Fruit fly (Drosophila melanogaster) whole organism, wandering third instar larva: ENCODE results near the gene kmr.

Experiments
- CG9705 ChIP-seq: fragments of 200-800 bp; sonication (Bioruptor generic); optimal IDR thresholded peaks from 2 replicates; lab custom pipeline; 2018; ENCODE audit warnings: missing biosample characterization, mild to moderate bottlenecking, missing genetic modification characterization
- Dfd ChIP-seq: fragments of >200 bp; optimal IDR thresholded peaks from 2 replicates; lab custom pipeline; 2017; ENCODE audit warnings: missing biosample characterization, missing genetic modification characterization
- Myc ChIP-seq: fragments of >200 bp; optimal IDR thresholded peaks from 2 replicates; lab custom pipeline; 2017
- dsf ChIP-seq: sonication (Bioruptor generic); optimal IDR thresholded peaks from 2 replicates; lab custom pipeline; 2016; ENCODE audit warnings: missing biosample characterization, missing genetic modification characterization, borderline replicate concordance
- fru ChIP-seq: fragments of 200-800 bp; sonication (Bioruptor generic); optimal IDR thresholded peaks from 3 replicates; lab custom pipeline; 2016; ENCODE audit warnings: missing biosample characterization, mild to moderate bottlenecking, missing genetic modification characterization
- jim ChIP-seq: fragments of 175-275, 200-325 bp; sonication (Bioruptor generic); optimal IDR thresholded peaks from 2 replicates; lab custom pipeline; 2016; ENCODE audit warnings: missing biosample characterization, mild to moderate bottlenecking, missing genetic modification characterization

DNA sequence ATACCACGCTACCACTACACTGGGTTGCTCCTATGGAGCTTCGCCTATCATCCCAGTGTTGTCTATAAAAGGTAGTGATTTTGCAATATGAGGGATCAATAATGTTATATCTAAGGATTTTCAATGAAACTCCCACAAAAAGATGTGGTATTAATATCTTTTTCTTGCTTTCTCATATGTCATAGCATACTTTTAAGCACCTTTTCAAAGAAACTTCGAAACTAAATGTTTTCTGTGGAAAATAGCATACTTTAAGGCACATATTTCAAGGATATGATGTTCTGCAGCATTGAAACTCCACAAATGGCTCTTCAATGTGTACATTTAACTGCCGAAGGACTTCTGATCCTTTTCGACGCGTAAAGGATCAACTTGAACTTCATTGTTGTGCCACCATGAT, 42.1 kb upstream of the kmr start:
- TF ChIP-seq CG9705 (no peak), fru (GFP tag; lab: Kevin White, UChicago) (no peak), Dfd (GFP tag; lab: Kevin White, UChicago) (no peak), jim (GFP tag; lab: Kevin White, UChicago) (no peak), dsf (GFP tag; lab: Kevin White, UChicago) (no peak), Myc (lab: Kevin White, UChicago) (no peak)
